Worm (Caenorhabditis elegans) whole organism, young adult: ENCODE measurements around the gene wdr-46.
A peak's percentile ranks its signal among the peaks of the same experiment; 100 is the strongest.

Experiments used
- B0336.3 ChIP-seq: fragments of 200-800 bp; sonication (Bioruptor generic); IDR thresholded peaks from 2 replicates; pipeline ENCODE4 v1.3.6; 2022; ENCODE audit warnings: missing genetic modification characterization, missing compliant biosample characterization
- C06A6.2 ChIP-seq: fragments of 200-800 bp; sonication (Bioruptor generic); conservative IDR thresholded peaks from 2 replicates; pipeline ENCODE4 v1.3.6; 2022; ENCODE audit warnings: missing genetic modification characterization, missing compliant biosample characterization
- F10E7.11 ChIP-seq: sonication (generic microtip); optimal IDR thresholded peaks from 2 replicates; lab custom pipeline; 2017; ENCODE audit warnings: mild to moderate bottlenecking, missing genetic modification characterization, moderate library complexity, missing compliant biosample characterization
- F22D6.2 ChIP-seq: sonication (generic microtip); optimal IDR thresholded peaks from 2 replicates; lab custom pipeline; 2016; ENCODE audit warnings: mild to moderate bottlenecking, missing genetic modification characterization, missing compliant biosample characterization
- F39B2.1 ChIP-seq: fragments of 200-800 bp; sonication (Bioruptor generic); IDR thresholded peaks from 2 replicates; pipeline ENCODE4 v1.3.6; 2022; ENCODE audit warnings: missing genetic modification reagents, missing genetic modification characterization, missing compliant biosample characterization
- F49E8.2 ChIP-seq: sonication (generic microtip); optimal IDR thresholded peaks from 3 replicates; lab custom pipeline; 2017; ENCODE audit warnings: missing genetic modification characterization, mild to moderate bottlenecking, missing compliant biosample characterization, antibody characterized with exemption, moderate library complexity; ENCODE audit not compliant: insufficient read depth
- F55B11.4 ChIP-seq: sonication (generic microtip); optimal IDR thresholded peaks from 2 replicates; lab custom pipeline; 2016; ENCODE audit warnings: missing compliant biosample characterization, missing genetic modification characterization, borderline replicate concordance; ENCODE audit not compliant: insufficient read depth
- T07F8.4 ChIP-seq: sonication (generic microtip); optimal IDR thresholded peaks from 2 replicates; lab custom pipeline; 2016; ENCODE audit warnings: mild to moderate bottlenecking, missing genetic modification characterization, moderate library complexity, missing compliant biosample characterization
- Y53G8AR.9 ChIP-seq: fragments of 200-800 bp; sonication (Bioruptor generic); conservative IDR thresholded peaks from 2 replicates; pipeline ENCODE4 v1.3.6; 2022; ENCODE audit warnings: missing genetic modification reagents, missing genetic modification characterization, missing compliant biosample characterization
- Y67H2A.10 ChIP-seq: fragments of 200-800 bp; sonication (Bioruptor generic); conservative IDR thresholded peaks from 2 replicates; pipeline ENCODE4 v1.3.6; 2022; ENCODE audit warnings: missing genetic modification reagents, missing genetic modification characterization, missing compliant biosample characterization
- Y79H2A.3 ChIP-seq: fragments of 200-800 bp; sonication (Bioruptor generic); conservative IDR thresholded peaks from 2 replicates; pipeline ENCODE4 v1.3.6; 2022; ENCODE audit warnings: missing genetic modification reagents, missing genetic modification characterization, missing compliant biosample characterization
- akir-1 ChIP-seq: fragments of 200-800 bp; sonication (Bioruptor generic); optimal IDR thresholded peaks from 2 replicates; lab custom pipeline; 2018; ENCODE audit warnings: mild to moderate bottlenecking, missing genetic modification characterization, moderate library complexity, missing compliant biosample characterization
- aptf-2 ChIP-seq: fragments of 200-800 bp; sonication (Bioruptor generic); conservative IDR thresholded peaks from 2 replicates; pipeline ENCODE4 v1.3.6; 2022; ENCODE audit warnings: missing genetic modification reagents, missing genetic modification characterization, missing compliant biosample characterization
- aptf-3 ChIP-seq: fragments of 200-800 bp; sonication (Bioruptor generic); IDR thresholded peaks from 2 replicates; pipeline ENCODE4 v1.3.6; 2022; ENCODE audit warnings: missing genetic modification characterization, missing compliant biosample characterization
- athp-1 ChIP-seq: sonication (generic microtip); optimal IDR thresholded peaks from 2 replicates; lab custom pipeline; 2017; ENCODE audit warnings: mild to moderate bottlenecking, missing genetic modification characterization, missing compliant biosample characterization
- bed-1 ChIP-seq: fragments of 200-800 bp; sonication (Bioruptor generic); IDR thresholded peaks from 2 replicates; pipeline ENCODE4 v1.3.6; 2022; ENCODE audit warnings: missing genetic modification reagents, missing genetic modification characterization, missing compliant biosample characterization
- cebp-2 ChIP-seq: fragments of 200-800 bp; sonication (Bioruptor generic); IDR thresholded peaks from 2 replicates; pipeline ENCODE4 v1.3.6; 2022; ENCODE audit warnings: missing genetic modification characterization, missing compliant biosample characterization
- ceh-100 ChIP-seq: fragments of 200-800 bp; sonication (Bioruptor generic); IDR thresholded peaks from 2 replicates; pipeline ENCODE4 v1.3.6; 2022; ENCODE audit warnings: missing genetic modification reagents, missing genetic modification characterization, missing compliant biosample characterization
- ceh-58 ChIP-seq: fragments of 200-800 bp; sonication (Bioruptor generic); IDR thresholded peaks from 2 replicates; pipeline ENCODE4 v1.3.6; 2022; ENCODE audit warnings: missing genetic modification characterization, missing compliant biosample characterization
- ceh-79 ChIP-seq: sonication (generic microtip); optimal IDR thresholded peaks from 2 replicates; lab custom pipeline; 2017; ENCODE audit warnings: mild to moderate bottlenecking, missing genetic modification characterization, missing compliant biosample characterization
- egl-18 ChIP-seq: fragments of 200-800 bp; sonication (Bioruptor generic); IDR thresholded peaks from 2 replicates; pipeline ENCODE4 v1.3.6; 2022; ENCODE audit warnings: missing genetic modification reagents, missing genetic modification characterization, missing compliant biosample characterization
- egl-44 ChIP-seq: fragments of 200-800 bp; sonication (Bioruptor generic); IDR thresholded peaks from 2 replicates; pipeline ENCODE4 v1.3.6; 2022; ENCODE audit warnings: missing genetic modification reagents, missing genetic modification characterization, missing compliant biosample characterization
- ekl-4 ChIP-seq: fragments of 200-800 bp; sonication (Bioruptor generic); IDR thresholded peaks from 2 replicates; pipeline ENCODE4 v1.3.6; 2022; ENCODE audit warnings: missing genetic modification reagents, missing genetic modification characterization, missing compliant biosample characterization
- ets-4 ChIP-seq: fragments of 200-800 bp; sonication (Bioruptor generic); optimal IDR thresholded peaks from 2 replicates; lab custom pipeline; 2018; ENCODE audit warnings: mild to moderate bottlenecking, missing genetic modification characterization, missing compliant biosample characterization
- fkh-3 ChIP-seq: sonication (generic microtip); optimal IDR thresholded peaks from 2 replicates; lab custom pipeline; 2016; ENCODE audit warnings: mild to moderate bottlenecking, missing genetic modification characterization, missing compliant biosample characterization
- gei-17 ChIP-seq: fragments of 200-800 bp; sonication (Bioruptor generic); optimal IDR thresholded peaks from 2 replicates; lab custom pipeline; 2018; ENCODE audit warnings: mild to moderate bottlenecking, missing genetic modification characterization, missing compliant biosample characterization
- hsf-1 ChIP-seq: fragments of 200-800 bp; sonication (Bioruptor generic); IDR thresholded peaks from 2 replicates; pipeline ENCODE4 v1.3.6; 2022; ENCODE audit warnings: missing genetic modification reagents, missing genetic modification characterization, missing compliant biosample characterization
- lir-1 ChIP-seq: fragments of 200-800 bp; sonication (Bioruptor generic); conservative IDR thresholded peaks from 2 replicates; pipeline ENCODE4 v1.3.6; 2022; ENCODE audit warnings: missing genetic modification reagents, missing genetic modification characterization, missing compliant biosample characterization
- mcd-1 ChIP-seq: fragments of 200-800 bp; sonication (Bioruptor generic); IDR thresholded peaks from 2 replicates; pipeline ENCODE4 v1.3.6; 2022; ENCODE audit warnings: missing genetic modification reagents, missing genetic modification characterization, missing compliant biosample characterization
- mes-4 ChIP-seq: sonication (generic microtip); optimal IDR thresholded peaks from 2 replicates; lab custom pipeline; 2016; ENCODE audit warnings: missing genotype, missing genetic modification characterization, missing compliant biosample characterization
- mxl-1 ChIP-seq: sonication (generic microtip); optimal IDR thresholded peaks from 2 replicates; lab custom pipeline; 2016; ENCODE audit warnings: missing genetic modification characterization, missing compliant biosample characterization
- nfyb-1 ChIP-seq: fragments of 200-800 bp; sonication (Bioruptor generic); IDR thresholded peaks from 2 replicates; pipeline ENCODE4 v1.3.6; 2022; ENCODE audit warnings: missing genetic modification reagents, missing genetic modification characterization, missing compliant biosample characterization
- nhr-120 ChIP-seq: fragments of 200-800 bp; sonication (Bioruptor generic); IDR thresholded peaks from 2 replicates; pipeline ENCODE4 v1.3.6; 2022; ENCODE audit warnings: missing genetic modification characterization, missing compliant biosample characterization
- nhr-27 ChIP-seq: fragments of 200-800 bp; sonication (Bioruptor generic); optimal IDR thresholded peaks from 2 replicates; lab custom pipeline; 2018; ENCODE audit warnings: mild to moderate bottlenecking, missing genetic modification characterization, moderate library complexity, missing compliant biosample characterization
- nhr-80 ChIP-seq: sonication (generic microtip); optimal IDR thresholded peaks from 2 replicates; lab custom pipeline; 2016; ENCODE audit warnings: missing genetic modification characterization, missing compliant biosample characterization
- nhr-90 ChIP-seq: sonication (generic microtip); optimal IDR thresholded peaks from 2 replicates; lab custom pipeline; 2016; ENCODE audit warnings: missing genotype, mild to moderate bottlenecking, missing genetic modification characterization, missing compliant biosample characterization
- rec-8 ChIP-seq, 2 experiments: sonication (generic microtip); optimal IDR thresholded peaks; 2 replicates each; lab custom pipeline; 2016; ENCODE audit warnings: mild to moderate bottlenecking in 2 of 2, missing genetic modification characterization in 2 of 2, missing genetic modification reagents in 2 of 2, missing genotype in 2 of 2, missing biosample characterization in 1 of 2, missing compliant biosample characterization in 1 of 2, moderate library complexity in 1 of 2
- repo-1 ChIP-seq: sonication (generic microtip); optimal IDR thresholded peaks from 2 replicates; lab custom pipeline; 2017; ENCODE audit warnings: mild to moderate bottlenecking, missing genetic modification characterization, missing compliant biosample characterization
- rpc-1 ChIP-seq, 2 experiments: fragments of 150-350 bp in 1 of 2; sonication (generic microtip) in 1 of 2; optimal IDR thresholded peaks; 2 replicates each; lab custom pipeline; 2014 to 2018; ENCODE audit warnings: missing biosample characterization in 1 of 2, missing genetic modification characterization in 1 of 2, missing genetic modification reagents in 1 of 2, missing genotype in 1 of 2
- sdz-38 ChIP-seq: sonication (generic microtip); optimal IDR thresholded peaks from 2 replicates; lab custom pipeline; 2016; ENCODE audit warnings: missing genotype, missing genetic modification characterization, missing compliant biosample characterization
- sea-2 ChIP-seq: fragments of 200-800 bp; sonication (Bioruptor generic); IDR thresholded peaks from 2 replicates; pipeline ENCODE4 v1.3.6; 2022; ENCODE audit warnings: missing genetic modification characterization, missing compliant biosample characterization
- sptf-2 ChIP-seq: fragments of 200-800 bp; sonication (Bioruptor generic); optimal IDR thresholded peaks from 2 replicates; lab custom pipeline; 2018; ENCODE audit warnings: mild to moderate bottlenecking, missing genetic modification characterization, missing compliant biosample characterization
- tbp1 ChIP-seq: fragments of 200-800 bp; sonication (Bioruptor generic); optimal IDR thresholded peaks from 2 replicates; lab custom pipeline; 2018; ENCODE audit warnings: mild to moderate bottlenecking, missing genetic modification characterization, missing compliant biosample characterization
- tlf-1 ChIP-seq: fragments of 200-800 bp; sonication (Bioruptor generic); optimal IDR thresholded peaks from 2 replicates; lab custom pipeline; 2018; ENCODE audit warnings: mild to moderate bottlenecking, missing genetic modification characterization, missing compliant biosample characterization
- unc-62 ChIP-seq: fragments of 150-350 bp; optimal IDR thresholded peaks from 2 replicates; lab custom pipeline; 2014; ENCODE audit warnings: missing biosample characterization, missing genetic modification reagents, missing genetic modification characterization
- ztf-18 ChIP-seq: sonication (generic microtip); optimal IDR thresholded peaks from 2 replicates; lab custom pipeline; 2016; ENCODE audit warnings: missing genotype, mild to moderate bottlenecking, missing genetic modification characterization, missing compliant biosample characterization
- ztf-22 ChIP-seq: fragments of 200-800 bp; sonication (Bioruptor generic); optimal IDR thresholded peaks from 2 replicates; lab custom pipeline; 2018; ENCODE audit warnings: mild to moderate bottlenecking, missing genetic modification characterization, moderate library complexity, missing compliant biosample characterization
- ztf-25 ChIP-seq: fragments of 200-800 bp; sonication (Bioruptor generic); IDR thresholded peaks from 2 replicates; pipeline ENCODE4 v1.3.6; 2022; ENCODE audit warnings: missing genetic modification reagents, missing genetic modification characterization, missing compliant biosample characterization
- ztf-26 ChIP-seq: sonication (generic microtip); optimal IDR thresholded peaks from 2 replicates; lab custom pipeline; 2017; ENCODE audit warnings: missing genetic modification characterization, missing compliant biosample characterization
- ztf-28 ChIP-seq: fragments of 200-800 bp; sonication (Bioruptor generic); IDR thresholded peaks from 2 replicates; pipeline ENCODE4 v1.3.6; 2022; ENCODE audit warnings: missing genetic modification reagents, missing genetic modification characterization, missing compliant biosample characterization

Gene wdr-46

ce11 chrIV:12389951-12390350 is 17.9 kb downstream of the wdr-46 start, which contains the start of gene spe-45:
Gene spe-45, minus strand, starts transcription at chrIV:12390095.
- TF ChIP-seq ceh-79 (tag; lab: Kevin White, UChicago) = no peak
- TF ChIP-seq C06A6.2 (GFP tag; lab: Robert Waterston, UW) = no peak
- no peak for TF ChIP-seq sdz-38
- TF ChIP-seq Y67H2A.10 = no peak
- TF ChIP-seq mcd-1 (GFP tag; lab: Robert Waterston, UW) = no peak; the same call in 1 of the 2 replicates
- TF ChIP-seq rpc-1 (optimal IDR thresholded peaks at IDR 0.05; lab: Kevin White, UChicago) = no peak
- no peak for TF ChIP-seq rpc-1 (tag; optimal IDR thresholded peaks at IDR 0.05; lab: Kevin White, UChicago)
- no peak for TF ChIP-seq F22D6.2 (tag; lab: Kevin White, UChicago)
- no peak for TF ChIP-seq ztf-22 (GFP tag; lab: Kevin White, UChicago)
- no peak for TF ChIP-seq Y79H2A.3 (GFP tag; lab: Robert Waterston, UW)
- TF ChIP-seq egl-18 (GFP tag; lab: Robert Waterston, UW) = no peak
- peak; percentile 71 for TF ChIP-seq F49E8.2 (tag; lab: Kevin White, UChicago)
- TF ChIP-seq cebp-2 (GFP tag; lab: Robert Waterston, UW) = peak; percentile 81; the same call in 1 of the 2 replicates
- no peak for TF ChIP-seq nhr-27
- no peak for TF ChIP-seq sptf-2 (GFP tag; lab: Kevin White, UChicago)
- no peak for TF ChIP-seq nhr-80 (tag; lab: Kevin White, UChicago)
- TF ChIP-seq repo-1 (tag; lab: Kevin White, UChicago) = no peak
- no peak for TF ChIP-seq sea-2 (GFP tag; lab: Robert Waterston, UW)
- TF ChIP-seq F10E7.11 (tag; lab: Kevin White, UChicago) = no peak
- no peak for TF ChIP-seq F55B11.4 (tag; lab: Kevin White, UChicago)
- TF ChIP-seq F39B2.1 (GFP tag; lab: Robert Waterston, UW) = 0 out of 2 replicates have a peak, but pooled peaks have one; percentile 2
- peak; percentile 83 for TF ChIP-seq B0336.3
- peak; percentile 47 for TF ChIP-seq tbp1 (GFP tag; lab: Kevin White, UChicago)
- no peak for TF ChIP-seq mxl-1 (tag; lab: Kevin White, UChicago)
- TF ChIP-seq ets-4 (GFP tag; lab: Kevin White, UChicago) = no peak
- TF ChIP-seq ztf-25 (GFP tag; lab: Robert Waterston, UW) = no peak
- no peak for TF ChIP-seq gei-17 (GFP tag; lab: Kevin White, UChicago)
- TF ChIP-seq Y53G8AR.9 (GFP tag; lab: Robert Waterston, UW) = peak; percentile 79
- TF ChIP-seq fkh-3 (tag; lab: Kevin White, UChicago) = no peak
- no peak for TF ChIP-seq aptf-2 (GFP tag; lab: Robert Waterston, UW)
- no peak for TF ChIP-seq unc-62 (GFP tag; lab: Kevin White, UChicago)
- TF ChIP-seq nfyb-1 (GFP tag; lab: Robert Waterston, UW) = no peak
- no peak for TF ChIP-seq bed-1 (GFP tag; lab: Robert Waterston, UW)
- no peak for TF ChIP-seq ztf-26 (tag; lab: Kevin White, UChicago)
- no peak for TF ChIP-seq rec-8 (tag; optimal IDR thresholded peaks at IDR 0.05; lab: Kevin White, UChicago)
- no peak for TF ChIP-seq nhr-120 (GFP tag; lab: Robert Waterston, UW)
- peak; percentile 45; the same call in 1 of the 2 replicates for TF ChIP-seq ceh-100 (GFP tag; lab: Robert Waterston, UW)
- TF ChIP-seq ztf-18 (tag; lab: Kevin White, UChicago) = no peak
- TF ChIP-seq tlf-1 (GFP tag; lab: Kevin White, UChicago) = no peak
- TF ChIP-seq egl-44 (GFP tag; lab: Robert Waterston, UW) = no peak
- TF ChIP-seq athp-1 (tag; lab: Kevin White, UChicago) = peak; percentile 64
- TF ChIP-seq aptf-3 (GFP tag; lab: Robert Waterston, UW) = no peak
- TF ChIP-seq ceh-58 (GFP tag; lab: Robert Waterston, UW) = peak; percentile 24; the same call in 1 of the 2 replicates
- no peak for TF ChIP-seq nhr-90 (tag; lab: Kevin White, UChicago)
- TF ChIP-seq ztf-28 (GFP tag; lab: Robert Waterston, UW) = no peak
- peak; percentile 58; the same call in 1 of the 2 replicates for TF ChIP-seq hsf-1 (GFP tag; lab: Robert Waterston, UW)
- TF ChIP-seq T07F8.4 (tag; lab: Kevin White, UChicago) = no peak
- TF ChIP-seq lir-1 (GFP tag; lab: Robert Waterston, UW) = no peak
- TF ChIP-seq mes-4 = no peak
- peak; percentile 78 for TF ChIP-seq ekl-4 (GFP tag; lab: Robert Waterston, UW)
- no peak for TF ChIP-seq akir-1 (GFP tag; lab: Kevin White, UChicago)
